Worm (Caenorhabditis elegans) whole organism, L2 larva: Measurements from ENCODE around the gene fbxa-114.

ENCODE experiments used
- C34F6.9 ChIP-seq: fragments of 150-350 bp; optimal IDR thresholded peaks from 2 replicates; lab custom pipeline; 2014; ENCODE audit warnings: missing biosample characterization, missing genetic modification characterization
- F13H6.1 ChIP-seq: sonication (generic microtip); optimal IDR thresholded peaks from 2 replicates; lab custom pipeline; 2016; ENCODE audit warnings: missing genetic modification characterization, missing compliant biosample characterization
- ZK546.5 ChIP-seq: sonication (generic microtip); optimal IDR thresholded peaks from 2 replicates; lab custom pipeline; 2017; ENCODE audit warnings: missing biosample characterization, missing genetic modification characterization
- alr-1 ChIP-seq: fragments of 150-350 bp; optimal IDR thresholded peaks from 2 replicates; lab custom pipeline; 2014; ENCODE audit warnings: missing biosample characterization, missing genetic modification characterization
- aly-2 ChIP-seq: fragments of 150-350 bp; optimal IDR thresholded peaks from 2 replicates; lab custom pipeline; 2014; ENCODE audit warnings: missing biosample characterization, missing genetic modification characterization
- ama-1 ChIP-seq: fragments of 150-350 bp; optimal IDR thresholded peaks from 2 replicates; lab custom pipeline; 2018; ENCODE audit warnings: inconsistent platforms
- blmp-1 ChIP-seq: sonication (generic microtip); optimal IDR thresholded peaks from 2 replicates; lab custom pipeline; 2017; ENCODE audit warnings: missing genetic modification characterization, mild to moderate bottlenecking, missing compliant biosample characterization, antibody characterized with exemption, moderate library complexity; ENCODE audit not compliant: insufficient read depth
- ceh-16 ChIP-seq: fragments of 150-350 bp; optimal IDR thresholded peaks from 2 replicates; lab custom pipeline; 2014; ENCODE audit warnings: missing biosample characterization, missing genetic modification characterization
- ceh-82 ChIP-seq: fragments of 150-350 bp; optimal IDR thresholded peaks from 2 replicates; lab custom pipeline; 2014; ENCODE audit warnings: missing biosample characterization, missing genetic modification characterization
- crh-2 ChIP-seq: sonication (generic microtip); optimal IDR thresholded peaks from 2 replicates; lab custom pipeline; 2017; ENCODE audit warnings: missing biosample characterization, missing genetic modification characterization
- dmd-4 ChIP-seq: sonication (generic microtip); optimal IDR thresholded peaks from 2 replicates; lab custom pipeline; 2017; ENCODE audit warnings: missing biosample characterization, missing genetic modification characterization
- egl-27 ChIP-seq: sonication (generic microtip); optimal IDR thresholded peaks from 3 replicates; lab custom pipeline; 2017; ENCODE audit warnings: missing biosample characterization, missing genetic modification reagents, missing genetic modification characterization
- elt-1 ChIP-seq: fragments of 150-350 bp; optimal IDR thresholded peaks from 2 replicates; lab custom pipeline; 2014; ENCODE audit warnings: missing biosample characterization, missing genetic modification characterization
- elt-3 ChIP-seq: sonication (generic microtip); optimal IDR thresholded peaks from 2 replicates; lab custom pipeline; 2017; ENCODE audit warnings: missing biosample characterization, missing genetic modification characterization
- gmeb-1 ChIP-seq: fragments of 150-350 bp; optimal IDR thresholded peaks from 2 replicates; lab custom pipeline; 2014; ENCODE audit warnings: missing biosample characterization, missing genetic modification characterization
- lin-13 ChIP-seq: fragments of 150-350 bp; optimal IDR thresholded peaks from 2 replicates; lab custom pipeline; 2014; ENCODE audit warnings: missing biosample characterization, missing genetic modification reagents, missing genetic modification characterization
- lin-39 ChIP-seq: fragments of 150-350 bp; optimal IDR thresholded peaks from 2 replicates; lab custom pipeline; 2014; ENCODE audit warnings: missing biosample characterization, missing genetic modification reagents, missing genetic modification characterization
- lsy-2 ChIP-seq, 2 experiments: fragments of 150-350 bp in 1 of 2; sonication (generic microtip) in 1 of 2; optimal IDR thresholded peaks; 2 replicates each; lab custom pipeline; 2014 to 2017; ENCODE audit warnings: missing biosample characterization in 2 of 2, missing genetic modification characterization in 2 of 2
- mab-5 ChIP-seq: fragments of 150-350 bp; optimal IDR thresholded peaks from 2 replicates; lab custom pipeline; 2014; ENCODE audit warnings: missing biosample characterization, missing genetic modification characterization
- mbf-1 ChIP-seq: sonication (generic microtip); optimal IDR thresholded peaks from 2 replicates; lab custom pipeline; 2017; ENCODE audit warnings: missing biosample characterization, missing genetic modification characterization
- mdl-1 ChIP-seq, 2 experiments: fragments of 150-350 bp in 1 of 2; sonication (generic microtip) in 1 of 2; optimal IDR thresholded peaks; 2 replicates each; lab custom pipeline; 2017; ENCODE audit warnings: missing biosample characterization in 2 of 2, missing genetic modification characterization in 2 of 2
- nhr-10 ChIP-seq: sonication (generic microtip); optimal IDR thresholded peaks from 2 replicates; lab custom pipeline; 2017; ENCODE audit warnings: missing biosample characterization, missing genetic modification characterization
- nhr-129 ChIP-seq: fragments of 150-350 bp; optimal IDR thresholded peaks from 2 replicates; lab custom pipeline; 2014; ENCODE audit warnings: missing biosample characterization, missing genetic modification characterization
- nhr-21 ChIP-seq: fragments of 150-350 bp; optimal IDR thresholded peaks from 2 replicates; lab custom pipeline; 2014; ENCODE audit warnings: missing biosample characterization, missing genetic modification characterization
- nhr-6 ChIP-seq: fragments of 150-350 bp; optimal IDR thresholded peaks from 2 replicates; lab custom pipeline; 2014; ENCODE audit warnings: missing biosample characterization, missing genetic modification characterization
- sem-4 ChIP-seq: fragments of 150-350 bp; optimal IDR thresholded peaks from 2 replicates; lab custom pipeline; 2014; ENCODE audit warnings: missing biosample characterization, missing genetic modification reagents, missing genetic modification characterization
- sma-3 ChIP-seq: sonication (generic microtip); optimal IDR thresholded peaks from 2 replicates; lab custom pipeline; 2016; ENCODE audit warnings: missing genetic modification reagents, missing genetic modification characterization, missing compliant biosample characterization
- sma-9 ChIP-seq, 2 experiments: fragments of 150-350 bp in 1 of 2; sonication (generic microtip) in 1 of 2; optimal IDR thresholded peaks; 2 replicates each; lab custom pipeline; 2014 to 2016; ENCODE audit warnings: missing genetic modification characterization in 2 of 2, mild to moderate bottlenecking in 1 of 2, missing biosample characterization in 1 of 2, missing compliant biosample characterization in 1 of 2, missing genetic modification reagents in 1 of 2, moderate library complexity in 1 of 2
- snpc-4 ChIP-seq: fragments of 150-350 bp; optimal IDR thresholded peaks from 2 replicates; lab custom pipeline; 2014; ENCODE audit warnings: missing biosample characterization, missing genetic modification characterization
- unc-39 ChIP-seq: fragments of 150-350 bp; optimal IDR thresholded peaks from 2 replicates; lab custom pipeline; 2014; ENCODE audit warnings: missing biosample characterization, missing genetic modification characterization
- unc-55 ChIP-seq: fragments of 150-350 bp; sonication (generic microtip); optimal IDR thresholded peaks from 3 replicates; lab custom pipeline; 2014; ENCODE audit warnings: missing biosample characterization, missing genetic modification reagents, missing genetic modification characterization
- zag-1 ChIP-seq: fragments of 150-350 bp; optimal IDR thresholded peaks from 2 replicates; lab custom pipeline; 2014; ENCODE audit warnings: missing biosample characterization, missing genetic modification characterization
- ztf-11 ChIP-seq: sonication (generic microtip); optimal IDR thresholded peaks from 2 replicates; lab custom pipeline; 2017; ENCODE audit warnings: missing biosample characterization, missing genetic modification characterization

The fbxa-114 gene

ce11 chrV:20237429-20237828 is 36.0 kb downstream of the fbxa-114 start, which contains the start of gene sld-5:
Gene sld-5 (minus strand): TSS chrV:20237745.
- no peak for TF ChIP-seq ama-1
- TF ChIP-seq ztf-11 (tag; lab: Kevin White, UChicago) = no peak
- no peak for TF ChIP-seq unc-55 (GFP tag; lab: Kevin White, UChicago)
- TF ChIP-seq unc-39 (tag; lab: Kevin White, UChicago) = no peak
- TF ChIP-seq lin-39 (tag; lab: Kevin White, UChicago) = no peak
- no peak for TF ChIP-seq gmeb-1 (tag; lab: Kevin White, UChicago)
- no peak for TF ChIP-seq crh-2 (tag; lab: Kevin White, UChicago)
- TF ChIP-seq snpc-4 (tag; lab: Kevin White, UChicago) = no peak
- TF ChIP-seq ceh-82 (tag; lab: Kevin White, UChicago) = no peak

ce11 chrV:20241243-20241862 is 39.9 kb downstream of the fbxa-114 start:
- TF ChIP-seq unc-55 (GFP tag; lab: Kevin White, UChicago) = no peak
- no peak for TF ChIP-seq mbf-1
- no peak for TF ChIP-seq sem-4 (tag; lab: Kevin White, UChicago)
- no peak for TF ChIP-seq nhr-21 (tag; lab: Kevin White, UChicago)
- no peak for TF ChIP-seq ceh-16 (tag; lab: Kevin White, UChicago)
- TF ChIP-seq ztf-11 (tag; lab: Kevin White, UChicago) = no peak
- no peak for TF ChIP-seq lsy-2 (tag; optimal IDR thresholded peaks at IDR 0.05; lab: Kevin White, UChicago)
- no peak for TF ChIP-seq blmp-1 (tag; lab: Kevin White, UChicago)
- no peak for TF ChIP-seq aly-2 (tag; lab: Kevin White, UChicago)
- no peak for TF ChIP-seq alr-1
- TF ChIP-seq sma-3 (GFP tag; lab: Kevin White, UChicago) = no peak
- no peak for TF ChIP-seq C34F6.9 (tag; lab: Kevin White, UChicago)
- TF ChIP-seq mdl-1 (tag; optimal IDR thresholded peaks at IDR 0.05; lab: Kevin White, UChicago) = no peak
- no peak for TF ChIP-seq dmd-4 (tag; lab: Kevin White, UChicago)
- TF ChIP-seq nhr-10 = no peak
- no peak for TF ChIP-seq elt-3 (tag; lab: Kevin White, UChicago)
- no peak for TF ChIP-seq sma-9 (GFP tag; optimal IDR thresholded peaks at IDR 0.05; lab: Kevin White, UChicago)
- no peak for TF ChIP-seq sma-9 (tag; optimal IDR thresholded peaks at IDR 0.05; lab: Kevin White, UChicago)
- TF ChIP-seq, all 48 proteins: peak for 0

ce11 chrV:20249438-20250120 is 48.2 kb downstream of the fbxa-114 start, which contains the start of gene swsn-1:
Gene swsn-1 (minus strand): TSS chrV:20249488.
- TF ChIP-seq nhr-6 (tag; lab: Kevin White, UChicago) (no peak), mdl-1 (tag; optimal IDR thresholded peaks at IDR 0.05; lab: Kevin White, UChicago) (peak; percentile 25 to 47), ZK546.5 (no peak), nhr-129 (peak; percentile 38), mbf-1 (no peak), mab-5 (tag; lab: Kevin White, UChicago) (peak; percentile 7), F13H6.1 (peak; percentile 42), crh-2 (tag; lab: Kevin White, UChicago) (peak; percentile 10), zag-1 (peak; percentile 18), lsy-2 (tag; optimal IDR thresholded peaks at IDR 0.05; lab: Kevin White, UChicago) (peak; percentile 18 to 47), egl-27 (tag; lab: Kevin White, UChicago) (peak; percentile 27), elt-1 (tag; lab: Kevin White, UChicago) (no peak), gmeb-1 (tag; lab: Kevin White, UChicago) (peak; percentile 39), C34F6.9 (tag; lab: Kevin White, UChicago) (peak; percentile 47), ztf-11 (tag; lab: Kevin White, UChicago) (no peak), lin-13 (GFP tag; lab: Kevin White, UChicago) (peak; percentile 29), lin-39 (tag; lab: Kevin White, UChicago) (no peak), unc-55 (GFP tag; lab: Kevin White, UChicago) (peak; percentile 66)
- TF ChIP-seq, all 48 proteins: peak for 12
